Fruit fly (Drosophila melanogaster): ENCODE results near the gene CG13928.
A peak's percentile ranks its signal among the peaks of the same experiment; 100 is the strongest.

DNA sequence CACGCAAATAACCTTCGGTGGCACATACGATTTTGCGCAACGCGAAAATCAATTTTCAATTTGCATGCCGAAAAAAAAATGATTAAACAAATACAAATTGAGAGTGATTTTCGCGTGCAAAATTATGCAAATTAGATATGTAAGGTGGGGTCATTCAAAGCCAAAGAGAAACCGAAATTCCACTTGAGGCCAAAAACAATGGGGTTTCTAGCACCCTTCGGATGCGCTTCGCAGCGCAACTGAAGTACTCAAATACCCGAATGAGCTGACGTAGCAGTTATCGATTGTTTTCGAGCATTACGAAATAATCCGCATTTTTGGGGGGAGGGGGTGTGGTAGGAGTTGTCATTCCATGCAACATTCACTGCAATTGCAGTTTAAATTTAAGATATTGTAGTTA lies 47.4 kb downstream of the CG13928 start:
- TF ChIP-seq toe (GFP tag; optimal IDR thresholded peaks at IDR 0.05), result no peak
- no peak for TF ChIP-seq CG12768 (GFP tag; optimal IDR thresholded peaks at IDR 0.05)
- TF ChIP-seq CG11617 (GFP tag; optimal IDR thresholded peaks at IDR 0.05), result no peak
- TF ChIP-seq Hr96 (GFP tag; optimal IDR thresholded peaks at IDR 0.05), result no peak
- no peak for TF ChIP-seq kay (GFP tag; ENCODE audit: borderline replicate concordance)
- TF ChIP-seq tj (GFP tag; optimal IDR thresholded peaks at IDR 0.05), result peak; percentile 63

Measured in whole organism, adult.